Fruit fly (Drosophila melanogaster) whole organism, embryonic: Measurements from ENCODE around the gene Atg18b.

Experiments
- Aef1 ChIP-seq: fragments of 200-800 bp; sonication (Bioruptor generic); IDR thresholded peaks from 3 replicates; pipeline ENCODE4 v1.3.6; 2022; ENCODE audit warnings: missing biosample characterization, missing genetic modification characterization
- B-H1 ChIP-seq: fragments of 200-800 bp; sonication (Bioruptor generic); IDR thresholded peaks from 3 replicates; pipeline ENCODE4 v1.3.6; 2022; ENCODE audit warnings: missing biosample characterization, missing genetic modification characterization
- Bdp1 ChIP-seq: fragments of 200-800 bp; sonication (Bioruptor generic); optimal IDR thresholded peaks from 3 replicates; lab custom pipeline; 2016; ENCODE audit warnings: missing biosample characterization, missing genetic modification characterization
- CG10147 ChIP-seq: fragments of 200-800 bp; sonication (Bioruptor generic); optimal IDR thresholded peaks from 2 replicates; lab custom pipeline; 2019; ENCODE audit warnings: missing biosample characterization, mild to moderate bottlenecking, missing genetic modification characterization, moderate library complexity
- CG10565 ChIP-seq: fragments of 200-800 bp; sonication (Bioruptor generic); optimal IDR thresholded peaks from 3 replicates; lab custom pipeline; 2016; ENCODE audit warnings: missing biosample characterization, mild to moderate bottlenecking, missing genetic modification characterization
- CG13775 ChIP-seq: fragments of 200-800 bp; sonication (Bioruptor generic); optimal IDR thresholded peaks from 3 replicates; lab custom pipeline; 2017; ENCODE audit warnings: missing biosample characterization, mild to moderate bottlenecking, missing genetic modification characterization
- CG15269 ChIP-seq: fragments of 200-800 bp; sonication (Bioruptor generic); optimal IDR thresholded peaks from 2 replicates; lab custom pipeline; 2018; ENCODE audit warnings: missing biosample characterization, mild to moderate bottlenecking, missing genetic modification characterization, moderate library complexity
- CG1602 ChIP-seq: fragments of 200-800 bp; sonication (Bioruptor generic); optimal IDR thresholded peaks from 3 replicates; lab custom pipeline; 2016; ENCODE audit warnings: missing biosample characterization, missing genetic modification characterization
- CG1603 ChIP-seq: fragments of 200-800 bp; sonication (Bioruptor generic); optimal IDR thresholded peaks from 2 replicates; lab custom pipeline; 2019; ENCODE audit warnings: missing biosample characterization, mild to moderate bottlenecking, missing genetic modification characterization, moderate library complexity
- CG17359 ChIP-seq: fragments of 200-800 bp; sonication (Bioruptor generic); optimal IDR thresholded peaks from 3 replicates; lab custom pipeline; 2018; ENCODE audit warnings: missing biosample characterization, mild to moderate bottlenecking, missing genetic modification characterization, moderate library complexity
- CG17829 ChIP-seq: fragments of 200-800 bp; optimal IDR thresholded peaks from 2 replicates; lab custom pipeline; 2019; ENCODE audit warnings: missing biosample characterization, mild to moderate bottlenecking, missing genetic modification characterization, moderate library complexity
- CG2129 ChIP-seq: fragments of 200-800 bp; sonication (Bioruptor generic); IDR thresholded peaks from 2 replicates; pipeline ENCODE4 v1.3.6; 2022; ENCODE audit warnings: missing biosample characterization, missing genetic modification characterization; ENCODE audit not compliant: partially characterized antibody
- CG2202 ChIP-seq: fragments of 200-800 bp; sonication (Bioruptor generic); optimal IDR thresholded peaks from 2 replicates; lab custom pipeline; 2018; ENCODE audit warnings: missing biosample characterization, mild to moderate bottlenecking, missing genetic modification characterization
- CG31365 ChIP-seq: fragments of 200-800 bp; sonication (Bioruptor generic); optimal IDR thresholded peaks from 2 replicates; lab custom pipeline; 2018; ENCODE audit warnings: missing biosample characterization, mild to moderate bottlenecking, missing genetic modification characterization
- CG3163 ChIP-seq: fragments of 200-800 bp; sonication (Bioruptor generic); optimal IDR thresholded peaks from 3 replicates; lab custom pipeline; 2016; ENCODE audit warnings: missing biosample characterization, missing genetic modification characterization
- CG33213 ChIP-seq: fragments of 200-800 bp; sonication (Bioruptor generic); optimal IDR thresholded peaks from 3 replicates; lab custom pipeline; 2016; ENCODE audit warnings: missing biosample characterization, missing genetic modification characterization
- CG6854 ChIP-seq: fragments of 200-800 bp; sonication (Bioruptor generic); optimal IDR thresholded peaks from 3 replicates; lab custom pipeline; 2017; ENCODE audit warnings: missing biosample characterization, mild to moderate bottlenecking, missing genetic modification characterization
- CG8478 ChIP-seq: fragments of >200 bp; optimal IDR thresholded peaks from 2 replicates; lab custom pipeline; 2018
- CG8924 ChIP-seq: fragments of 200-800 bp; optimal IDR thresholded peaks from 3 replicates; lab custom pipeline; 2019; ENCODE audit warnings: missing biosample characterization, mild to moderate bottlenecking, missing genetic modification characterization, moderate library complexity
- Dbx ChIP-seq: fragments of 200-800 bp; sonication (Bioruptor generic); IDR thresholded peaks from 3 replicates; pipeline ENCODE4 v1.3.6; 2022; ENCODE audit warnings: missing biosample characterization, missing genetic modification characterization
- E2f1 ChIP-seq: fragments of 200-800 bp; sonication (Bioruptor generic); IDR thresholded peaks from 2 replicates; pipeline ENCODE4 v1.3.6; 2022; ENCODE audit warnings: missing biosample characterization, missing genetic modification characterization
- Ets97D ChIP-seq: fragments of 200-800 bp; sonication (Bioruptor generic); optimal IDR thresholded peaks from 3 replicates; lab custom pipeline; 2016; ENCODE audit warnings: missing biosample characterization, missing genetic modification characterization
- H2.0 ChIP-seq: fragments of 200-800 bp; sonication (Bioruptor generic); IDR thresholded peaks from 2 replicates; pipeline ENCODE4 v1.3.6; 2022; ENCODE audit warnings: missing biosample characterization, missing genetic modification characterization
- Hr51 ChIP-seq, 2 experiments: fragments of 200-800 bp; sonication (Bioruptor generic); optimal IDR thresholded peaks; 2 replicates in 1 of 2; 3 replicates in 1 of 2; lab custom pipeline; 2016 to 2018; ENCODE audit warnings: missing biosample characterization in 2 of 2, missing genetic modification characterization in 2 of 2, mild to moderate bottlenecking in 1 of 2, moderate library complexity in 1 of 2
- Hsf ChIP-seq: fragments of 200-800 bp; sonication (Bioruptor generic); optimal IDR thresholded peaks from 3 replicates; lab custom pipeline; 2016; ENCODE audit warnings: missing biosample characterization, missing genetic modification characterization
- Mes4 ChIP-seq: fragments of 200-800 bp; sonication (Bioruptor generic); optimal IDR thresholded peaks from 2 replicates; lab custom pipeline; 2016; ENCODE audit warnings: missing biosample characterization, missing genetic modification characterization
- Xrp1 ChIP-seq: fragments of 200-800 bp; sonication (Bioruptor generic); IDR thresholded peaks from 2 replicates; pipeline ENCODE4 v1.3.6; 2022; ENCODE audit warnings: missing biosample characterization, missing genetic modification characterization
- amos ChIP-seq: fragments of 200-800 bp; sonication (Bioruptor generic); IDR thresholded peaks from 2 replicates; pipeline ENCODE4 v1.3.6; 2022; ENCODE audit warnings: missing biosample characterization, missing genetic modification characterization; ENCODE audit not compliant: partially characterized antibody
- corto ChIP-seq: fragments of 200-800 bp; sonication (Bioruptor generic); optimal IDR thresholded peaks from 2 replicates; lab custom pipeline; 2016; ENCODE audit warnings: missing biosample characterization, mild to moderate bottlenecking, missing genetic modification characterization, moderate library complexity
- dysf ChIP-seq: fragments of 200-800 bp; sonication (Bioruptor generic); IDR thresholded peaks from 3 replicates; pipeline ENCODE4 v1.3.6; 2022; ENCODE audit warnings: missing biosample characterization, missing genetic modification characterization
- en ChIP-seq: fragments of 200-800 bp; sonication (Bioruptor generic); optimal IDR thresholded peaks from 2 replicates; lab custom pipeline; 2016; ENCODE audit warnings: missing biosample characterization, missing genetic modification characterization
- fru ChIP-seq: fragments of >200 bp; optimal IDR thresholded peaks from 2 replicates; lab custom pipeline; 2017
- grn ChIP-seq: fragments of 200-800 bp; sonication (Bioruptor generic); optimal IDR thresholded peaks from 3 replicates; lab custom pipeline; 2017; ENCODE audit warnings: missing biosample characterization, missing genetic modification characterization
- hbn ChIP-seq: fragments of 200-800 bp; sonication (Bioruptor generic); IDR thresholded peaks from 2 replicates; pipeline ENCODE4 v1.3.6; 2022; ENCODE audit warnings: missing biosample characterization, missing genetic modification characterization; ENCODE audit not compliant: partially characterized antibody
- hkb ChIP-seq, 2 experiments: fragments of 200-800 bp in 1 of 2; fragments of >200 bp in 1 of 2; sonication (Bioruptor generic) in 1 of 2; IDR thresholded peaks in 1 of 2; optimal IDR thresholded peaks in 1 of 2; 2 replicates each; pipeline versions ENCODE4 v1.3.6 to Lab custom; 2017 to 2022; ENCODE audit warnings: missing biosample characterization in 1 of 2, missing genetic modification characterization in 1 of 2
- jigr1 ChIP-seq: fragments of 200-800 bp; sonication (Bioruptor generic); IDR thresholded peaks from 3 replicates; pipeline ENCODE4 v1.3.6; 2022; ENCODE audit warnings: missing biosample characterization, missing genetic modification characterization
- jumu ChIP-seq: fragments of 200-800 bp; sonication (Bioruptor generic); optimal IDR thresholded peaks from 3 replicates; lab custom pipeline; 2016; ENCODE audit warnings: missing biosample characterization, missing genetic modification characterization
- lilli ChIP-seq: fragments of 200-800 bp; sonication (Bioruptor generic); optimal IDR thresholded peaks from 3 replicates; lab custom pipeline; 2016; ENCODE audit warnings: missing biosample characterization, missing genetic modification characterization
- lmd ChIP-seq: fragments of 200-800 bp; sonication (Bioruptor generic); IDR thresholded peaks from 2 replicates; pipeline ENCODE4 v1.3.6; 2022; ENCODE audit warnings: missing biosample characterization, missing genetic modification characterization
- mirr ChIP-seq: fragments of 200-800 bp; sonication (Bioruptor generic); optimal IDR thresholded peaks from 3 replicates; lab custom pipeline; 2018; ENCODE audit warnings: missing biosample characterization, mild to moderate bottlenecking, missing genetic modification characterization
- mld ChIP-seq: fragments of 200-800 bp; sonication (Bioruptor generic); IDR thresholded peaks from 3 replicates; pipeline ENCODE4 v1.3.6; 2022; ENCODE audit warnings: missing biosample characterization, missing genetic modification characterization; ENCODE audit not compliant: partially characterized antibody
- nmo ChIP-seq: fragments of 200-800 bp; sonication (Bioruptor generic); optimal IDR thresholded peaks from 2 replicates; lab custom pipeline; 2018; ENCODE audit warnings: missing biosample characterization, mild to moderate bottlenecking, missing genetic modification characterization, moderate library complexity
- odd ChIP-seq: fragments of 200-800 bp; sonication (Bioruptor generic); optimal IDR thresholded peaks from 2 replicates; lab custom pipeline; 2017; ENCODE audit warnings: missing biosample characterization, mild to moderate bottlenecking, missing genetic modification characterization
- phol ChIP-seq: fragments of 200-800 bp; sonication (Bioruptor generic); optimal IDR thresholded peaks from 3 replicates; lab custom pipeline; 2018; ENCODE audit warnings: missing biosample characterization, mild to moderate bottlenecking, missing genetic modification characterization, moderate library complexity
- pzg ChIP-seq: fragments of 200-800 bp; sonication (Bioruptor generic); optimal IDR thresholded peaks from 3 replicates; lab custom pipeline; 2018; ENCODE audit warnings: missing biosample characterization, mild to moderate bottlenecking, missing genetic modification characterization, moderate library complexity
- ranshi ChIP-seq: fragments of 200-800 bp; sonication (Bioruptor generic); IDR thresholded peaks from 2 replicates; pipeline ENCODE4 v1.3.6; 2022; ENCODE audit warnings: missing biosample characterization, missing genetic modification characterization
- rib ChIP-seq: fragments of 200-800 bp; sonication (Bioruptor generic); IDR thresholded peaks from 2 replicates; pipeline ENCODE4 v1.3.6; 2022; ENCODE audit warnings: missing biosample characterization, missing genetic modification characterization
- scrt ChIP-seq: fragments of 200-800 bp; sonication (Bioruptor generic); optimal IDR thresholded peaks from 2 replicates; lab custom pipeline; 2018; ENCODE audit warnings: missing biosample characterization, mild to moderate bottlenecking, missing genetic modification characterization, moderate library complexity
- sqz ChIP-seq: fragments of 200-800 bp; sonication (Bioruptor generic); optimal IDR thresholded peaks from 3 replicates; lab custom pipeline; 2018; ENCODE audit warnings: missing biosample characterization, mild to moderate bottlenecking, missing genetic modification characterization
- ssp ChIP-seq: fragments of 200-800 bp; sonication (Bioruptor generic); IDR thresholded peaks from 2 replicates; pipeline ENCODE4 v1.3.6; 2022; ENCODE audit warnings: missing biosample characterization, missing genetic modification characterization
- sug ChIP-seq: fragments of 200-800 bp; optimal IDR thresholded peaks from 2 replicates; lab custom pipeline; 2019; ENCODE audit warnings: missing biosample characterization, mild to moderate bottlenecking, missing genetic modification characterization, moderate library complexity
- wor ChIP-seq: fragments of 200-800 bp; sonication (Bioruptor generic); IDR thresholded peaks from 2 replicates; pipeline ENCODE4 v1.3.6; 2022; ENCODE audit warnings: missing biosample characterization, missing genetic modification characterization

The Atg18b gene

DNA sequence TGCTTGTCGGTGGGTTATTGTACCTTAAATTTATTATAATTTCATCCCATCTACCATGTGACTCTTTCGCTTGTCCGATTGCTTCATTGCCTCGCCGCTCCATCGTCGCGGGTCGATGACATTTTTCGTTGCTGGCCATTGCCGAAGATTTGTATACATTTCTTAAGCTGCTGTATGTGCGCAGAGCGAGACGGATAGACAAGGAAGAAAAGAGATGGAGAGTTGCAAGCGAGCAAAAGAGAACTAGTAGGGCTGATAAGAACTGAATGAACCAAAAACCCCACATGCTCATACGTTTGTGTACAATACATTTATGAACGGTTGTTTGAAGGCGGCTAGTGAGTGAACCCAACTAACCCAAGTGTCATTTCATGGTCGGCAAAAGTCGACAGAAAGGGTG, 31.4 kb upstream of the Atg18b start (continued):
- TF ChIP-seq corto (GFP tag; lab: Kevin White, UChicago): no peak
- TF ChIP-seq en (GFP tag; lab: Kevin White, UChicago): no peak
- no peak for TF ChIP-seq CG13775 (GFP tag; lab: Kevin White, UChicago)
- no peak for TF ChIP-seq CG2129 (GFP tag; lab: Robert Waterston, UW)
- no peak for TF ChIP-seq CG2202 (tag; lab: Kevin White, UChicago)
- TF ChIP-seq Aef1 (GFP tag; lab: Robert Waterston, UW): no peak
- no peak for TF ChIP-seq Hsf
- no peak for TF ChIP-seq Bdp1 (GFP tag; lab: Kevin White, UChicago)
- TF ChIP-seq mirr (GFP tag; lab: Kevin White, UChicago): no peak
- TF ChIP-seq odd (GFP tag; lab: Kevin White, UChicago): no peak
- no peak for TF ChIP-seq jigr1
- no peak for TF ChIP-seq pzg
- TF ChIP-seq CG8924 (tag; lab: Kevin White, UChicago): no peak
- TF ChIP-seq Mes4 (GFP tag; lab: Kevin White, UChicago): no peak
- TF ChIP-seq Dbx (GFP tag; lab: Robert Waterston, UW): no peak
- no peak for TF ChIP-seq CG33213 (GFP tag; lab: Kevin White, UChicago)
- TF ChIP-seq hbn (GFP tag; lab: Robert Waterston, UW): no peak
- no peak for TF ChIP-seq CG15269 (tag; lab: Kevin White, UChicago)
- TF ChIP-seq ssp (GFP tag; lab: Robert Waterston, UW): no peak
- no peak for TF ChIP-seq B-H1
- no peak for TF ChIP-seq amos
- no peak for TF ChIP-seq CG8478 (lab: Kevin White, UChicago)
- no peak for TF ChIP-seq CG31365 (tag; lab: Kevin White, UChicago)
- no peak for TF ChIP-seq E2f1 (GFP tag; lab: Robert Waterston, UW)
- no peak for TF ChIP-seq Ets97D (GFP tag; lab: Kevin White, UChicago)
- TF ChIP-seq mld (GFP tag; lab: Robert Waterston, UW): no peak
- TF ChIP-seq CG10565 (GFP tag; lab: Kevin White, UChicago): no peak
- TF ChIP-seq scrt: no peak
- TF ChIP-seq CG6854 (GFP tag; lab: Kevin White, UChicago): peak; percentile 28
- TF ChIP-seq Hr51 (GFP tag; optimal IDR thresholded peaks at IDR 0.05; lab: Kevin White, UChicago): no peak
- no peak for TF ChIP-seq phol (tag; lab: Kevin White, UChicago)
- 0 out of 2 replicates have a peak, but pooled peaks have one; percentile 23 for TF ChIP-seq Xrp1 (GFP tag; lab: Robert Waterston, UW)
- TF ChIP-seq H2.0 (GFP tag; lab: Robert Waterston, UW): no peak
- TF ChIP-seq lilli (GFP tag; lab: Kevin White, UChicago): no peak
- TF ChIP-seq rib (GFP tag; lab: Robert Waterston, UW): peak; percentile 61
- TF ChIP-seq grn: no peak
- no peak for TF ChIP-seq dysf
- no peak for TF ChIP-seq fru
- no peak for TF ChIP-seq jumu (GFP tag; lab: Kevin White, UChicago)
- no peak for TF ChIP-seq CG17829
- peak; percentile 36 for TF ChIP-seq sug (tag; lab: Kevin White, UChicago)
- no peak for TF ChIP-seq CG17359 (tag; lab: Kevin White, UChicago)
- no peak for TF ChIP-seq nmo
- TF ChIP-seq CG1603 (tag; lab: Kevin White, UChicago): peak; percentile 1
- TF ChIP-seq CG1602 (GFP tag; lab: Kevin White, UChicago): no peak
- TF ChIP-seq wor (GFP tag; lab: Robert Waterston, UW): no peak
- no peak for TF ChIP-seq sqz (GFP tag; lab: Kevin White, UChicago)
- no peak for TF ChIP-seq hkb (optimal IDR thresholded peaks at IDR 0.05; lab: Kevin White, UChicago)
- TF ChIP-seq hkb (GFP tag; IDR thresholded peaks at IDR 0.05; lab: Robert Waterston, UW): peak; percentile 28; the same call in 1 of the 2 replicates
- TF ChIP-seq CG3163 (GFP tag; lab: Kevin White, UChicago): peak; percentile 5
- TF ChIP-seq ranshi: no peak
- TF ChIP-seq lmd (GFP tag; lab: Robert Waterston, UW): no peak
- TF ChIP-seq CG10147: no peak
